Fruit fly (Drosophila melanogaster): Measurements from ENCODE around the gene SNF4Agamma.

DNA sequence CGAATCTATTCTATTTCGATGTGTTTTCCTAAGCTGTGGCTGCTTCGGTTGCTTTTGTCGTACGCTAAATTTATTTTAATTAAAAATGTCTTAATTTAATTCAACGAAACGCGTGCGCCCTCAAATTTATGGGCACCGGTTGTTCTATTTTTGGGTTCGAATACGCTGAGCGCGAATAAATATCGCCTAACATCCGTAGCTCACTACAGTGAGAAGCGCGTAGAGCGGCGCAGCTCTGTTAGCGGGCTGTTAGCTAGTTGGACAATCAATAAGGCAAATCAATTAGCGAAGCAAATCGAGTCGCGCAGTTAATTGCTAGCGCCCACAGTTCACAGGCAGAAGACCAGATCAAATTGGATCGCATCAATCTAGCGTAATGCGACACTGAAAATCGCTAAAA lies 69.5 kb downstream of the SNF4Agamma start:
- TF ChIP-seq psq (optimal IDR thresholded peaks at IDR 0.05) (no peak), usp (GFP tag; optimal IDR thresholded peaks at IDR 0.05) (no peak), Dll (optimal IDR thresholded peaks at IDR 0.05) (no peak), CG8478 (optimal IDR thresholded peaks at IDR 0.05) (no peak)

Measured in whole organism.